Worm (Caenorhabditis elegans) whole organism, L2 larva: ENCODE results near the gene W05B10.4.

ENCODE experiments used
- ama-1 ChIP-seq: fragments of 150-350 bp; optimal IDR thresholded peaks from 2 replicates; lab custom pipeline; 2018; ENCODE audit warnings: inconsistent platforms
- mab-5 ChIP-seq: fragments of 150-350 bp; optimal IDR thresholded peaks from 2 replicates; lab custom pipeline; 2014; ENCODE audit warnings: missing biosample characterization, missing genetic modification characterization
- nhr-12 ChIP-seq: fragments of 150-350 bp; optimal IDR thresholded peaks from 2 replicates; lab custom pipeline; 2014; ENCODE audit warnings: missing biosample characterization, missing genetic modification characterization
- nhr-237 ChIP-seq: fragments of 150-350 bp; optimal IDR thresholded peaks from 2 replicates; lab custom pipeline; 2014; ENCODE audit warnings: missing biosample characterization, missing genetic modification characterization
- unc-55 ChIP-seq: fragments of 150-350 bp; sonication (generic microtip); optimal IDR thresholded peaks from 3 replicates; lab custom pipeline; 2014; ENCODE audit warnings: missing biosample characterization, missing genetic modification reagents, missing genetic modification characterization

DNA sequence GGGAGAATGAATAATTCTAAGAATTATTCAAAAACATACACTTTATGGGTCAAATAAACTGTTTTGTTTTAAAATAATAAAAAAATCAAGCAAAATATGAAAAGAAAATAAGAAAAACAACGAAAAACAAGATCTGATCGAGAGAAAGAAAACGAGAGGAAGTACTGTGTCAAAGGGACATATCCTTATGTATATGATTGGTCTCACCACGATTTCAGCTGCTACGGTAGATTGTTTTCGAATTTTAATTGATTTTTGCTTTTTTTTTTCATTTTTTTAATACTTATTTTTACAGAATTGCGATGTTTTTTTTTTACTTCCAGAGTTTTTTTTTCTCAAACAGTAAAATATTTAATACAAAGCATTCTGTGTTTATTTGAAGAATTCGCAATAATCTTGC lies 28.8 kb downstream of the W05B10.4 start:
- TF ChIP-seq unc-55 = no peak
- TF ChIP-seq mab-5 (tag; lab: Kevin White, UChicago) = no peak
- TF ChIP-seq nhr-237 (tag; lab: Kevin White, UChicago) = no peak
- no peak for TF ChIP-seq nhr-12 (tag; lab: Kevin White, UChicago)
- no peak for TF ChIP-seq ama-1
